Fruit fly (Drosophila melanogaster) whole organism, embryonic: Measurements from ENCODE around the gene SPR.

Experiments
- bigmax ChIP-seq: fragments of 200-800 bp; sonication (Bioruptor generic); optimal IDR thresholded peaks from 2 replicates; lab custom pipeline; 2018; ENCODE audit warnings: missing biosample characterization, mild to moderate bottlenecking, missing genetic modification characterization

The SPR gene

DNA sequence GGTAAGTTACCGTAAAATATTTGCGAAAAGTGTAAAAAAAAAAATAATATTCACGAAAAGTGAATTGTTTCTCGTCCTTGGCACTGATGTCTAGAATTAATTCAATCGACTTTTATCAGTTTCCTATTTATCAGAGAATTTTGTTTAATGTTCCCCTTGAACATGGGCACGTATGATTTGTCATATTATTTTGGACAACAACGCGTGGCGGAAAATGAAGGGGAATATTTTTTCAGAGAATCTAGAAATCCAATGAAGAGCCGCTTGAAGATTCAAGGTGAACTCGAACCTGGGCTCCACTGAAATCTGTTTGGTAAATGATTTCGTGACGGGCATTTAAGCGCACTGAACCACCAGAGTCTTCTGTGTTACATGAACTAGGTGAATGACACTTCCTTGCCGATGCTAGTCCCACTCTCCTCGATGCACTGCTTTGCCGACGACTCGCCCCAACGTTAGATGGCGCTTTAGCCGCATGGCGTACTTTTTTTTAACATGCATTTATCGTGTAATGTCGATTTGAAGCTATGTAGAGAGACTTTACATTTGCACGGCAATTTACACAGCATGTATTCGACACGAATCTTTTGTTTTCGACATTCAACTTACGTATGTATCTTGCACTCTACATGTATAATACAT is 77.9 kb downstream of the SPR start (continued):
- TF ChIP-seq bigmax = no peak
